Worm (Caenorhabditis elegans) whole organism, mixed stage, embryonic: ENCODE data around the gene srh-284.

Experiments
- bed-3 ChIP-seq: fragments of 200-800 bp; sonication (Bioruptor generic); optimal IDR thresholded peaks from 3 replicates; lab custom pipeline; 2018; ENCODE audit warnings: mild to moderate bottlenecking, missing genetic modification characterization, moderate library complexity, missing compliant biosample characterization
- blmp-1 ChIP-seq: fragments of 150-350 bp; optimal IDR thresholded peaks from 2 replicates; lab custom pipeline; 2014; ENCODE audit warnings: missing biosample characterization, missing genetic modification characterization
- ceh-43 ChIP-seq: fragments of 200-800 bp; sonication (Bioruptor generic); optimal IDR thresholded peaks from 2 replicates; lab custom pipeline; 2018; ENCODE audit warnings: mild to moderate bottlenecking, missing genetic modification characterization, moderate library complexity, missing compliant biosample characterization
- ceh-83 ChIP-seq: fragments of 200-800 bp; sonication (Bioruptor generic); optimal IDR thresholded peaks from 2 replicates; lab custom pipeline; 2018; ENCODE audit warnings: mild to moderate bottlenecking, missing genetic modification characterization, missing compliant biosample characterization
- ces-1 ChIP-seq: fragments of 150-350 bp; optimal IDR thresholded peaks from 2 replicates; lab custom pipeline; 2014; ENCODE audit warnings: missing biosample characterization, missing genetic modification reagents, missing genetic modification characterization
- cnd-1 ChIP-seq: fragments of 200-800 bp; sonication (Bioruptor generic); optimal IDR thresholded peaks from 2 replicates; lab custom pipeline; 2018; ENCODE audit warnings: mild to moderate bottlenecking, missing genetic modification characterization, missing compliant biosample characterization
- drap-1 ChIP-seq: fragments of 200-800 bp; sonication (Bioruptor generic); optimal IDR thresholded peaks from 3 replicates; lab custom pipeline; 2018; ENCODE audit warnings: mild to moderate bottlenecking, missing genetic modification characterization, missing compliant biosample characterization
- elt-1 ChIP-seq: sonication (generic microtip); optimal IDR thresholded peaks from 2 replicates; lab custom pipeline; 2017; ENCODE audit warnings: missing genetic modification characterization, mild to moderate bottlenecking, missing compliant biosample characterization, antibody characterized with exemption, moderate library complexity, borderline replicate concordance; ENCODE audit not compliant: insufficient read depth
- elt-3 ChIP-seq: fragments of 150-350 bp; optimal IDR thresholded peaks from 2 replicates; lab custom pipeline; 2014; ENCODE audit warnings: missing biosample characterization, missing genetic modification characterization
- ham-2 ChIP-seq: fragments of 200-800 bp; sonication (Bioruptor generic); optimal IDR thresholded peaks from 2 replicates; lab custom pipeline; 2018; ENCODE audit warnings: mild to moderate bottlenecking, missing genetic modification characterization, missing compliant biosample characterization
- lin-13 ChIP-seq: fragments of 150-350 bp; optimal IDR thresholded peaks from 2 replicates; lab custom pipeline; 2014; ENCODE audit warnings: missing biosample characterization, missing genetic modification characterization
- lin-32 ChIP-seq: fragments of 200-800 bp; sonication (Bioruptor generic); optimal IDR thresholded peaks from 2 replicates; lab custom pipeline; 2018; ENCODE audit warnings: mild to moderate bottlenecking, missing genetic modification characterization, missing compliant biosample characterization
- lsy-2 ChIP-seq: fragments of 150-350 bp; optimal IDR thresholded peaks from 2 replicates; lab custom pipeline; 2014; ENCODE audit warnings: missing biosample characterization, missing genetic modification characterization
- mab-5 ChIP-seq: fragments of 150-350 bp; optimal IDR thresholded peaks from 2 replicates; lab custom pipeline; 2014; ENCODE audit warnings: missing biosample characterization, missing genetic modification characterization
- mep-1 ChIP-seq: fragments of 150-350 bp; optimal IDR thresholded peaks from 2 replicates; lab custom pipeline; 2017; ENCODE audit warnings: missing biosample characterization, missing genetic modification reagents, missing genetic modification characterization, inconsistent platforms
- mls-2 ChIP-seq: sonication (generic microtip); optimal IDR thresholded peaks from 2 replicates; lab custom pipeline; 2016; ENCODE audit warnings: mild to moderate bottlenecking, missing genetic modification characterization, moderate library complexity, missing compliant biosample characterization
- nhr-12 ChIP-seq: fragments of 150-350 bp; optimal IDR thresholded peaks from 2 replicates; lab custom pipeline; 2014; ENCODE audit warnings: missing biosample characterization, missing genetic modification characterization
- nhr-2 ChIP-seq: fragments of 150-350 bp; optimal IDR thresholded peaks from 2 replicates; lab custom pipeline; 2014; ENCODE audit warnings: missing biosample characterization, missing genetic modification characterization
- nhr-237 ChIP-seq: fragments of 150-350 bp; optimal IDR thresholded peaks from 2 replicates; lab custom pipeline; 2014; ENCODE audit warnings: missing biosample characterization, missing genetic modification characterization
- nhr-28 ChIP-seq: fragments of 150-350 bp; optimal IDR thresholded peaks from 2 replicates; lab custom pipeline; 2014; ENCODE audit warnings: missing biosample characterization, missing genetic modification characterization
- nhr-76 ChIP-seq: sonication (generic microtip); optimal IDR thresholded peaks from 2 replicates; lab custom pipeline; 2017; ENCODE audit warnings: missing biosample characterization, missing genetic modification characterization
- pha-4 ChIP-seq: fragments of 150-350 bp; optimal IDR thresholded peaks from 2 replicates; lab custom pipeline; 2018; ENCODE audit warnings: missing biosample characterization, missing genetic modification reagents, missing genetic modification characterization
- sem-2 ChIP-seq: fragments of 200-800 bp; sonication (Bioruptor generic); optimal IDR thresholded peaks from 2 replicates; lab custom pipeline; 2018; ENCODE audit warnings: mild to moderate bottlenecking, missing genetic modification characterization, missing compliant biosample characterization
- snpc-4 ChIP-seq: fragments of 150-350 bp; optimal IDR thresholded peaks from 2 replicates; lab custom pipeline; 2014; ENCODE audit warnings: missing biosample characterization, missing genetic modification characterization
- sptf-1 ChIP-seq: sonication (generic microtip); optimal IDR thresholded peaks from 2 replicates; lab custom pipeline; 2017; ENCODE audit warnings: mild to moderate bottlenecking, missing genetic modification characterization, moderate library complexity, missing compliant biosample characterization
- tbx-8 ChIP-seq: fragments of 200-800 bp; sonication (Bioruptor generic); optimal IDR thresholded peaks from 2 replicates; lab custom pipeline; 2018; ENCODE audit warnings: mild to moderate bottlenecking, missing genetic modification characterization, moderate library complexity, missing compliant biosample characterization
- unc-62 ChIP-seq: fragments of 150-350 bp; optimal IDR thresholded peaks from 2 replicates; lab custom pipeline; 2014; ENCODE audit warnings: missing biosample characterization, missing genetic modification reagents, missing genetic modification characterization

The srh-284 gene

DNA sequence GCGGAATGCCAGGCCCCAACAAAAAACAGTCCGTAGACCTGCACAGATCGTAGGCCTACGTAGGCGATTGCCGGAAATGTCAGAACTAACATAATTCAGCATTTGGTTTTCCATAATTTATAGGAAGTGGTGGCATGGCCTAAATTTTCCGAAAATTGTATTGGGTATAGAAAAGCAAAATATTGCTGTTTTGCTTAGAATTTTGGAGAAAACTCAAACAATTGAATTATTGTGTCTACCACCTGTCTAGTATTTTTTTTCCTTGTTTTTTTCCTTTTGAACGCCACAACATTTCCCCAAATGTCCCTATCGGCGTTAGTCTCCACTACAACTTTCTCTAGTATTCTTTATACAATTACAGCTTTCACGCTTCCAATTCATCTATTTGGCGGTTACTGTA, at the start of gene srh-284:
srh-284 (plus strand) TSS at position 301 of the 400 bp plus-strand sequence.
- no peak for TF ChIP-seq blmp-1 (tag; lab: Kevin White, UChicago)

ce11 chrV:17718647-17719046, 48.7 kb upstream of the srh-284 start, which contains the start of gene str-77:
TSS of gene str-77 (plus strand) at chrV:17718947.
- TF ChIP-seq drap-1 (GFP tag; lab: Kevin White, UChicago) (no peak), elt-3 (tag; lab: Kevin White, UChicago) (no peak), nhr-2 (no peak), tbx-8 (GFP tag; lab: Kevin White, UChicago) (no peak), sptf-1 (tag; lab: Kevin White, UChicago) (no peak), pha-4 (tag; lab: Kevin White, UChicago) (no peak), ceh-83 (GFP tag; lab: Kevin White, UChicago) (no peak), mls-2 (tag; lab: Kevin White, UChicago) (no peak), snpc-4 (tag; lab: Kevin White, UChicago) (no peak), lin-32 (GFP tag; lab: Kevin White, UChicago) (no peak), nhr-76 (tag; lab: Kevin White, UChicago) (no peak), nhr-28 (tag; lab: Kevin White, UChicago) (no peak), nhr-12 (no peak), sem-2 (GFP tag; lab: Kevin White, UChicago) (no peak), lsy-2 (tag; lab: Kevin White, UChicago) (no peak), bed-3 (GFP tag; lab: Kevin White, UChicago) (no peak), nhr-237 (tag; lab: Kevin White, UChicago) (no peak), mep-1 (tag; lab: Kevin White, UChicago) (no peak), elt-1 (tag; lab: Kevin White, UChicago) (no peak), ces-1 (GFP tag; lab: Kevin White, UChicago) (no peak)
- TF ChIP-seq, all 35 proteins: peak for 0

DNA sequence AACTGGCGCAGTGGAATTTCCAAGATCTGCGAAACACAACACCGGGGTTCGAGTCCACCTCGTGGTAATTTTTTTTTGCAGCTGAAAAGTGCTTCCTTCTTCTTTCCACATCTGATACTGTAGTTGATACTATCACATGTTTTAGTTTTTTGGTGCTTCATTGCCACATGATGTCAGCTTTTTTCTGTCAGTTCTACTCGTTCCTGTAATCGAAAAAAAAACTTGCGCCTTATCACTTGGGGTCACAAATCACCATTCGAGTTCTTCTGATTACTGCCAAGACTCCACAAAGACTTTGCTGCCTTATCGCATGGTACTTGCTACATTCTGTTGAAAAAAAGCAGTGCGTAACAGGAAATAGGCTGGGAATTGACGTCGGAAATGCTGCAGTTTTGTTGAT, 45.6 kb upstream of the srh-284 start:
- TF ChIP-seq ceh-83 (GFP tag; lab: Kevin White, UChicago) (no peak), mab-5 (no peak), bed-3 (GFP tag; lab: Kevin White, UChicago) (no peak), nhr-28 (tag; lab: Kevin White, UChicago) (no peak), unc-62 (GFP tag; lab: Kevin White, UChicago) (no peak)

ce11 chrV:17722553-17722952, 44.8 kb upstream of the srh-284 start:
- TF ChIP-seq mep-1 (tag; lab: Kevin White, UChicago) (no peak), unc-62 (GFP tag; lab: Kevin White, UChicago) (no peak), cnd-1 (tag; lab: Kevin White, UChicago) (no peak), tbx-8 (GFP tag; lab: Kevin White, UChicago) (no peak), ham-2 (GFP tag; lab: Kevin White, UChicago) (no peak), lin-13 (tag; lab: Kevin White, UChicago) (no peak), bed-3 (GFP tag; lab: Kevin White, UChicago) (no peak)

- no peak for TF ChIP-seq nhr-76 (tag; lab: Kevin White, UChicago)
- TF ChIP-seq elt-3 (tag; lab: Kevin White, UChicago), result no peak
- TF ChIP-seq elt-1 (tag; lab: Kevin White, UChicago), result no peak
- TF ChIP-seq pha-4 (tag; lab: Kevin White, UChicago), result no peak
- TF ChIP-seq ceh-43 (GFP tag; lab: Kevin White, UChicago), result no peak
- TF ChIP-seq mep-1 (tag; lab: Kevin White, UChicago), result no peak
These were observed 44.1 kb upstream of the srh-284 start for ce11 chrV:17723142-17723781.

- TF ChIP-seq nhr-76 (tag; lab: Kevin White, UChicago), result no peak
These were observed 42.6 kb upstream of the srh-284 start, which contains the start of gene fat-5 for ce11 chrV:17724704-17725103. TSS of gene fat-5 (plus strand) at chrV:17725004.
